Fruit fly (Drosophila melanogaster) Kc167 (cell line): ENCODE data around the gene CG32713.

Experiments
- Myc ChIP-seq: fragments of >200 bp; optimal IDR thresholded peaks from 2 replicates; lab custom pipeline; 2017; ENCODE audit warnings: missing external identifiers
- Sin3A ChIP-seq: fragments of >200 bp; optimal IDR thresholded peaks from 2 replicates; lab custom pipeline; 2018; ENCODE audit warnings: missing external identifiers
- h ChIP-seq: fragments of >200 bp; optimal IDR thresholded peaks from 3 replicates; lab custom pipeline; 2018; ENCODE audit warnings: missing external identifiers
- ttk ChIP-seq: sonication (Bioruptor generic); optimal IDR thresholded peaks from 2 replicates; lab custom pipeline; 2017; ENCODE audit warnings: missing external identifiers

DNA sequence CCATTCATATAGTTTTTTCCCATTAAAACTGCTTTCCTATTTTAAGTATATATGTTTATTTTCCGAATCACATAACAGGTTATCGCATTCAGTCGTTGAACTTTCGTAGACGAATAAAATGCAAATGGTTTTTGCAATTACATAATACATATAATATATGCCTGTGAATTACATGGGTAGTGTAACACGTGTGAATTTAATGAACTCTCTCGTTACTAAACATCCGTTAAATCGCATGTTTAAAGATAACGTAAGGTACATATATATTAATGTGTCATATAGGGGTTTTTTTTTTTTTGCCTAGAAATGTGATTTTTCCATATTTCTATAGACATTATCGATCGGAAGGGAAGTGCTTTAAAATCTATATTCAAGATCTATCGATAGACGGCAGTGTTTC, 12.2 kb upstream of the CG32713 start:
- TF ChIP-seq Sin3A (lab: Kevin White, UChicago) (no peak), h (no peak), Myc (lab: Kevin White, UChicago) (no peak), ttk (lab: Kevin White, UChicago) (no peak)
